Fruit fly (Drosophila melanogaster): ENCODE results near the gene TM9SF4.
A peak's percentile ranks its signal among the peaks of the same experiment; 100 is the strongest.

TM9SF4 gene

dm6 chr2L:13811323-13811722, 64.6 kb downstream of the TM9SF4 start, which contains the start of the genes Adat1 and CG16865:
TSS of gene Adat1 (minus strand) at chr2L:13811474.
TSS of gene CG16865 (plus strand) at chr2L:13811522.
- peak; percentile 13 for TF ChIP-seq bab1 (GFP tag; optimal IDR thresholded peaks at IDR 0.05)
- TF ChIP-seq Mnt (GFP tag; optimal IDR thresholded peaks at IDR 0.05) = peak; percentile 23
- peak; percentile 22 for TF ChIP-seq cic (GFP tag; optimal IDR thresholded peaks at IDR 0.05)
- no peak for TF ChIP-seq CG7101 (tag; optimal IDR thresholded peaks at IDR 0.05)
- TF ChIP-seq Clk (GFP tag; optimal IDR thresholded peaks at IDR 0.05) = no peak

dm6 chr2L:13813156-13813555, 66.4 kb downstream of the TM9SF4 start, which contains the start of gene CG16888:
TSS of gene CG16888 (minus strand) at chr2L:13813256.
- TF ChIP-seq cnc (optimal IDR thresholded peaks at IDR 0.05) = no peak
- no peak for TF ChIP-seq bab1 (GFP tag; optimal IDR thresholded peaks at IDR 0.05)
- TF ChIP-seq pad (GFP tag; optimal IDR thresholded peaks at IDR 0.05) = no peak
- no peak for TF ChIP-seq CG14711 (tag; optimal IDR thresholded peaks at IDR 0.05)
- TF ChIP-seq tj (GFP tag; optimal IDR thresholded peaks at IDR 0.05) = no peak
- no peak for TF ChIP-seq CG7101 (tag; optimal IDR thresholded peaks at IDR 0.05)
- no peak for TF ChIP-seq CG12768 (GFP tag; optimal IDR thresholded peaks at IDR 0.05)
- no peak for TF ChIP-seq CG1620 (GFP tag; optimal IDR thresholded peaks at IDR 0.05)
- TF ChIP-seq CG33017 (tag; optimal IDR thresholded peaks at IDR 0.05) = no peak
- TF ChIP-seq toe (GFP tag; optimal IDR thresholded peaks at IDR 0.05) = no peak
- no peak for TF ChIP-seq Hr96 (GFP tag; optimal IDR thresholded peaks at IDR 0.05)
- TF ChIP-seq CG5204 (GFP tag; optimal IDR thresholded peaks at IDR 0.05) = no peak
- TF ChIP-seq cic (GFP tag; optimal IDR thresholded peaks at IDR 0.05) = no peak
- TF ChIP-seq ovo (GFP tag; optimal IDR thresholded peaks at IDR 0.05) = no peak
- TF ChIP-seq CG11617 (GFP tag; optimal IDR thresholded peaks at IDR 0.05) = no peak
- no peak for TF ChIP-seq Mnt (GFP tag; optimal IDR thresholded peaks at IDR 0.05)
- no peak for TF ChIP-seq CG7045 (GFP tag; optimal IDR thresholded peaks at IDR 0.05)
- no peak for TF ChIP-seq Clk (GFP tag; optimal IDR thresholded peaks at IDR 0.05)
- no peak for TF ChIP-seq Crg-1 (GFP tag; optimal IDR thresholded peaks at IDR 0.05)

dm6 chr2L:13813604-13814178, 66.9 kb downstream of the TM9SF4 start, which contains the start of gene Sos:
TSS of gene Sos (plus strand) at chr2L:13813816.
- no peak for TF ChIP-seq CG7101 (tag; optimal IDR thresholded peaks at IDR 0.05)
- no peak for TF ChIP-seq ovo (GFP tag; optimal IDR thresholded peaks at IDR 0.05)
- TF ChIP-seq CG14711 (tag; optimal IDR thresholded peaks at IDR 0.05) = peak; percentile 2
- TF ChIP-seq CG7045 (GFP tag; optimal IDR thresholded peaks at IDR 0.05) = no peak
- no peak for TF ChIP-seq CG1620 (GFP tag; optimal IDR thresholded peaks at IDR 0.05)
- TF ChIP-seq CG5204 (GFP tag; optimal IDR thresholded peaks at IDR 0.05) = no peak
- TF ChIP-seq kay (GFP tag; ENCODE audit: borderline replicate concordance) = no peak
- TF ChIP-seq tj (GFP tag; optimal IDR thresholded peaks at IDR 0.05) = no peak
- TF ChIP-seq bab1 (GFP tag; optimal IDR thresholded peaks at IDR 0.05) = peak; percentile 46
- no peak for TF ChIP-seq Clk (GFP tag; optimal IDR thresholded peaks at IDR 0.05)
- TF ChIP-seq Mnt (GFP tag; optimal IDR thresholded peaks at IDR 0.05) = peak; percentile 35
- TF ChIP-seq toe (GFP tag; optimal IDR thresholded peaks at IDR 0.05) = no peak
- no peak for TF ChIP-seq cnc (optimal IDR thresholded peaks at IDR 0.05)

- TF ChIP-seq CG11617 (GFP tag; optimal IDR thresholded peaks at IDR 0.05) = no peak
- TF ChIP-seq cnc (optimal IDR thresholded peaks at IDR 0.05) = no peak
These were observed 73.4 kb downstream of the TM9SF4 start for dm6 chr2L:13820176-13820575.

- TF ChIP-seq CG12768 (GFP tag; optimal IDR thresholded peaks at IDR 0.05) (no peak), Hr96 (GFP tag; optimal IDR thresholded peaks at IDR 0.05) (peak; percentile 29), CG11617 (GFP tag; optimal IDR thresholded peaks at IDR 0.05) (no peak), toe (GFP tag; optimal IDR thresholded peaks at IDR 0.05) (no peak)
These were observed 74.2 kb downstream of the TM9SF4 start, which contains the start of gene b for dm6 chr2L:13820948-13821347. TSS of gene b (plus strand) at chr2L:13821248.

Measured in whole organism, adult.